Worm (Caenorhabditis elegans) whole organism, L4/young adult: ENCODE measurements around the gene srw-84.

Experiments used
- W03F9.2 ChIP-seq: fragments of 150-350 bp; optimal IDR thresholded peaks from 2 replicates; lab custom pipeline; 2014; ENCODE audit warnings: missing biosample characterization, missing genetic modification characterization
- dao-5 ChIP-seq: sonication (generic microtip); optimal IDR thresholded peaks from 2 replicates; lab custom pipeline; 2016; ENCODE audit warnings: missing genotype, missing genetic modification characterization, moderate library complexity, missing compliant biosample characterization

DNA sequence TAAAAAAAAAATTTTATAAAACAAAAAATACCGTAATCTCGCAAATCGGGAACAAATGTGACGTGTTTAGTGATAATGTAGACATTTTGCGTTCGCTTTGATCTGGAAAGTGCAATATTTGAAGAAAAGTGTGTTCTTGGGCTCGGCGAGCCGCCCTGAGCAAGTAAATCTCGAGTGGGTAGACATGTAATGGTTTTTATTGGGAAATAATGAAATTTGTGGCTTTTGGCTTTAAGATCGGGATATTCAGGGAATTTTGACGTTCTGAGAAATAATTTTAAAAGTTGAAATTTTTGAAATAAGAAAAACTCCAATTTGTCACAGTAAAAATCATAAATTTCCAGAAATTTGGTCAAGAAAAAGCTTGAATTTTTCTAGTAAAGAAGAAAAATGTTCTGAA is 18.5 kb upstream of the srw-84 start, which contains the start of gene C14B4.2:
- TF ChIP-seq dao-5 (no peak), W03F9.2 (no peak)
